Fruit fly (Drosophila melanogaster): ENCODE results near the gene Chd1.

The Chd1 gene

dm6 chr2L:2972439-2972936 is 15.0 kb downstream of the Chd1 start, which contains the start of the genes Rrp1 and gammaTub23C (continued):
- peak; percentile 54 for TF ChIP-seq Eip93F (GFP tag; optimal IDR thresholded peaks at IDR 0.05)
- TF ChIP-seq net (GFP tag; optimal IDR thresholded peaks at IDR 0.05): peak; percentile 89
- peak; percentile 87 for TF ChIP-seq Ets96B (tag; optimal IDR thresholded peaks at IDR 0.05)
- TF ChIP-seq CG9139 (GFP tag; optimal IDR thresholded peaks at IDR 0.05): peak; percentile 68
- peak; percentile 87 for TF ChIP-seq CG10669 (GFP tag; optimal IDR thresholded peaks at IDR 0.05)
- peak; percentile 91 for TF ChIP-seq Hr4 (GFP tag; optimal IDR thresholded peaks at IDR 0.05)
- peak; percentile 91 for TF ChIP-seq pdm3 (GFP tag; optimal IDR thresholded peaks at IDR 0.05)
- no peak for TF ChIP-seq vri (GFP tag; optimal IDR thresholded peaks at IDR 0.05)

- TF ChIP-seq Sox102F (GFP tag; optimal IDR thresholded peaks at IDR 0.05) (no peak), pdm3 (GFP tag; optimal IDR thresholded peaks at IDR 0.05) (no peak), fd85E (GFP tag; optimal IDR thresholded peaks at IDR 0.05) (no peak), achi (GFP tag; optimal IDR thresholded peaks at IDR 0.05) (no peak), CG31627 (GFP tag; optimal IDR thresholded peaks at IDR 0.05) (no peak), CG6792 (GFP tag; optimal IDR thresholded peaks at IDR 0.05) (no peak), vri (GFP tag; optimal IDR thresholded peaks at IDR 0.05) (no peak), CG4318 (GFP tag; optimal IDR thresholded peaks at IDR 0.05) (no peak), Smox (GFP tag; optimal IDR thresholded peaks at IDR 0.05) (no peak)
Measured at dm6 chr2L:2969438-2969837, 18.1 kb downstream of the Chd1 start, which contains the start of gene Ts. TSS of gene Ts (minus strand) at chr2L:2969638.

dm6 chr2L:2966917-2967316 is 20.6 kb downstream of the Chd1 start:
- no peak for TF ChIP-seq CG34406 (GFP tag; optimal IDR thresholded peaks at IDR 0.05)
- 0 out of 3 replicates have a peak, but pooled peaks have one; percentile 24 for TF ChIP-seq CG6163 (GFP tag; IDR thresholded peaks at IDR 0.05)

- TF ChIP-seq Blimp-1 (GFP tag; optimal IDR thresholded peaks at IDR 0.05): no peak
- TF ChIP-seq CG15336 (GFP tag; IDR thresholded peaks at IDR 0.05): peak; percentile 14; the same call in 1 of the 2 replicates
Measured at dm6 chr2L:2958858-2959257, 28.7 kb downstream of the Chd1 start.

- TF ChIP-seq acj6 (GFP tag; optimal IDR thresholded peaks at IDR 0.05): peak; percentile 91
- TF ChIP-seq CG6808 (GFP tag; optimal IDR thresholded peaks at IDR 0.05): peak; percentile 89
- TF ChIP-seq CG15336 (GFP tag; IDR thresholded peaks at IDR 0.05): peak; percentile 73
- peak; percentile 85 for TF ChIP-seq dac (GFP tag; optimal IDR thresholded peaks at IDR 0.05)
- TF ChIP-seq CG11294 (GFP tag; IDR thresholded peaks at IDR 0.05): peak; percentile 75; the same call in 1 of the 2 replicates
- peak; percentile 92 for TF ChIP-seq OdsH (GFP tag; optimal IDR thresholded peaks at IDR 0.05)
- peak; percentile 95 for TF ChIP-seq cyc (GFP tag; optimal IDR thresholded peaks at IDR 0.05)
- peak; percentile 82 for TF ChIP-seq CG9139 (GFP tag; optimal IDR thresholded peaks at IDR 0.05)
- peak; percentile 93 for TF ChIP-seq Sox14 (GFP tag; optimal IDR thresholded peaks at IDR 0.05)
- peak; percentile 90 for TF ChIP-seq CG6276 (GFP tag; optimal IDR thresholded peaks at IDR 0.05)
- TF ChIP-seq CG3919 (GFP tag; optimal IDR thresholded peaks at IDR 0.05): peak; percentile 91
- TF ChIP-seq Ets21C (GFP tag; optimal IDR thresholded peaks at IDR 0.05): peak; percentile 93
- peak; percentile 91 for TF ChIP-seq Sox102F (GFP tag; optimal IDR thresholded peaks at IDR 0.05)
- TF ChIP-seq topi (GFP tag; optimal IDR thresholded peaks at IDR 0.05): peak; percentile 93
- TF ChIP-seq Lpt (GFP tag; optimal IDR thresholded peaks at IDR 0.05): peak; percentile 84
- TF ChIP-seq CG11902 (GFP tag; optimal IDR thresholded peaks at IDR 0.05): peak; percentile 96
- peak; percentile 89 for TF ChIP-seq fd59A (GFP tag; optimal IDR thresholded peaks at IDR 0.05)
- peak; percentile 85 for TF ChIP-seq CG34406 (GFP tag; optimal IDR thresholded peaks at IDR 0.05)
- peak; percentile 93 for TF ChIP-seq Met (GFP tag; optimal IDR thresholded peaks at IDR 0.05)
- peak; percentile 88 for TF ChIP-seq CG10631 (GFP tag; optimal IDR thresholded peaks at IDR 0.05)
- TF ChIP-seq CG10669 (GFP tag; optimal IDR thresholded peaks at IDR 0.05): peak; percentile 90
- peak; percentile 82 to 91 for TF ChIP-seq ss (GFP tag; optimal IDR thresholded peaks at IDR 0.05)
- TF ChIP-seq CG6854 (GFP tag; optimal IDR thresholded peaks at IDR 0.05): peak; percentile 85
- TF ChIP-seq vri (GFP tag; optimal IDR thresholded peaks at IDR 0.05): peak; percentile 71
- peak; percentile 56 for TF ChIP-seq fd85E (GFP tag; optimal IDR thresholded peaks at IDR 0.05)
- peak; percentile 91 for TF ChIP-seq achi (GFP tag; optimal IDR thresholded peaks at IDR 0.05)
- TF ChIP-seq Hr4 (GFP tag; optimal IDR thresholded peaks at IDR 0.05): peak; percentile 94
- peak; percentile 91 for TF ChIP-seq CG8319 (GFP tag; optimal IDR thresholded peaks at IDR 0.05)
- peak; percentile 86 for TF ChIP-seq CG11762 (GFP tag; optimal IDR thresholded peaks at IDR 0.05; ENCODE audit: insufficient read depth)
- TF ChIP-seq CG16779 (tag; optimal IDR thresholded peaks at IDR 0.05): peak; percentile 84
- TF ChIP-seq Eip93F (GFP tag; optimal IDR thresholded peaks at IDR 0.05): no peak
- peak; percentile 81 for TF ChIP-seq Gug (GFP tag; IDR thresholded peaks at IDR 0.05)
Measured at dm6 chr2L:2957547-2958174, 29.9 kb downstream of the Chd1 start.

Data from whole organism, prepupa.